Worm (Caenorhabditis elegans) whole organism, L4 larva: ENCODE results near the gene nac-3.

Experiments used
- Y105C5A.15 ChIP-seq: fragments of 200-800 bp; sonication (Bioruptor generic); IDR thresholded peaks from 2 replicates; pipeline ENCODE4 v1.3.6; 2022; ENCODE audit warnings: missing genetic modification characterization, missing compliant biosample characterization
- ZK337.2 ChIP-seq: fragments of 200-800 bp; sonication (Bioruptor generic); IDR thresholded peaks from 2 replicates; pipeline ENCODE4 v1.3.6; 2022; ENCODE audit warnings: missing genetic modification reagents, missing genetic modification characterization, missing compliant biosample characterization
- daf-8 ChIP-seq: fragments of 200-800 bp; sonication (Bioruptor generic); IDR thresholded peaks from 2 replicates; pipeline ENCODE4 v1.3.6; 2022; ENCODE audit warnings: missing genetic modification characterization, missing compliant biosample characterization
- dpl-1 ChIP-seq: fragments of 150-350 bp; optimal IDR thresholded peaks from 2 replicates; lab custom pipeline; 2014; ENCODE audit warnings: missing biosample characterization, missing genetic modification reagents, missing genetic modification characterization
- nhr-111 ChIP-seq: fragments of 200-800 bp; sonication (Bioruptor generic); optimal IDR thresholded peaks from 2 replicates; lab custom pipeline; 2018; ENCODE audit warnings: mild to moderate bottlenecking, missing genetic modification characterization, missing compliant biosample characterization
- nhr-76 ChIP-seq: fragments of 150-350 bp; optimal IDR thresholded peaks from 2 replicates; lab custom pipeline; 2014; ENCODE audit warnings: missing biosample characterization, missing genetic modification characterization
- unc-130 ChIP-seq: sonication (generic microtip); optimal IDR thresholded peaks from 2 replicates; lab custom pipeline; 2016; ENCODE audit warnings: missing genetic modification reagents, missing genetic modification characterization, missing compliant biosample characterization

DNA sequence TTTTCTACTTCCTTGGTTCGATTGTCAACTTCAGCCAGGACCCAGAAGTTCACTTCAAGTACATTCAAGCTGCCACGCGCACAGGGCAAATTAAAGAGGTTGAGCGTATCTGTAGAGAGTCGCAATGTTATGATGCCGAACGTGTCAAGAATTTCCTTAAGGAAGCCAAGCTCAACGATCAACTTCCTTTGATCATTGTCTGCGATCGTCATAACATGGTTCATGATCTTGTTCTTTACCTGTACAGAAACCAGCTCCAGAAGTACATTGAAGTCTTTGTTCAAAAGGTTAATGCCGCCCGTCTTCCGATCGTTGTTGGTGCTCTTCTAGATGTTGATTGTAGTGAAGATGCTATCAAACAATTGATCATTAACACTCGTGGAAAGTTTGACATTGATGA, 53.8 kb downstream of the nac-3 start:
- TF ChIP-seq dpl-1 = no peak
- TF ChIP-seq unc-130 (GFP tag; lab: Kevin White, UChicago) = no peak
- no peak for TF ChIP-seq ZK337.2 (GFP tag; lab: Robert Waterston, UW)
- no peak for TF ChIP-seq daf-8 (GFP tag; lab: Robert Waterston, UW)
- no peak for TF ChIP-seq nhr-111 (GFP tag; lab: Kevin White, UChicago)
- TF ChIP-seq nhr-76 (tag; lab: Kevin White, UChicago) = no peak
- no peak for TF ChIP-seq Y105C5A.15 (GFP tag; lab: Robert Waterston, UW)
